Worm (Caenorhabditis elegans) whole organism, late embryonic: ENCODE data around the gene unc-79.

ENCODE experiments used
- C08G9.2 ChIP-seq: sonication (generic microtip); optimal IDR thresholded peaks from 2 replicates; lab custom pipeline; 2016; ENCODE audit warnings: mild to moderate bottlenecking, missing genetic modification characterization, moderate library complexity, missing compliant biosample characterization
- K02D7.2 ChIP-seq: sonication (generic microtip); optimal IDR thresholded peaks from 2 replicates; lab custom pipeline; 2017; ENCODE audit warnings: mild to moderate bottlenecking, missing genetic modification characterization, missing compliant biosample characterization
- T23F11.4 ChIP-seq: fragments of 200-800 bp; sonication (Bioruptor generic); optimal IDR thresholded peaks from 2 replicates; lab custom pipeline; 2018; ENCODE audit warnings: mild to moderate bottlenecking, missing genetic modification characterization, missing compliant biosample characterization
- ceh-18 ChIP-seq: sonication (generic microtip); optimal IDR thresholded peaks from 2 replicates; lab custom pipeline; 2016; ENCODE audit warnings: missing genetic modification characterization, missing compliant biosample characterization
- ceh-24 ChIP-seq: sonication (generic microtip); optimal IDR thresholded peaks from 2 replicates; lab custom pipeline; 2016; ENCODE audit warnings: mild to moderate bottlenecking, missing genetic modification characterization, missing compliant biosample characterization
- ceh-48 ChIP-seq: sonication (generic microtip); optimal IDR thresholded peaks from 2 replicates; lab custom pipeline; 2016; ENCODE audit warnings: missing genetic modification characterization, inconsistent platforms, missing compliant biosample characterization
- dve-1 ChIP-seq: sonication (generic microtip); optimal IDR thresholded peaks from 2 replicates; lab custom pipeline; 2017; ENCODE audit warnings: antibody characterized with exemption, mild to moderate bottlenecking, missing genetic modification characterization, missing compliant biosample characterization
- elt-4 ChIP-seq: sonication (generic microtip); optimal IDR thresholded peaks from 2 replicates; lab custom pipeline; 2016; ENCODE audit warnings: missing genetic modification characterization, missing compliant biosample characterization
- fkh-10 ChIP-seq: fragments of 150-350 bp; optimal IDR thresholded peaks from 2 replicates; lab custom pipeline; 2014; ENCODE audit warnings: missing biosample characterization, missing genetic modification reagents, missing genetic modification characterization
- fkh-6 ChIP-seq: sonication (generic microtip); optimal IDR thresholded peaks from 2 replicates; lab custom pipeline; 2016; ENCODE audit warnings: missing genetic modification characterization, missing compliant biosample characterization
- gmeb-2 ChIP-seq: sonication (generic microtip); optimal IDR thresholded peaks from 2 replicates; lab custom pipeline; 2016; ENCODE audit warnings: missing genetic modification characterization, inconsistent platforms, missing compliant biosample characterization
- hlh-15 ChIP-seq: sonication (generic microtip); optimal IDR thresholded peaks from 2 replicates; lab custom pipeline; 2016; ENCODE audit warnings: missing genetic modification characterization, missing compliant biosample characterization
- hlh-30 ChIP-seq: sonication (generic microtip); optimal IDR thresholded peaks from 2 replicates; lab custom pipeline; 2017; ENCODE audit warnings: antibody characterized with exemption, missing genetic modification characterization, missing compliant biosample characterization; ENCODE audit not compliant: insufficient read depth
- hlh-8 ChIP-seq: sonication (generic microtip); optimal IDR thresholded peaks from 2 replicates; lab custom pipeline; 2016; ENCODE audit warnings: missing genotype, missing genetic modification characterization, missing compliant biosample characterization
- lim-6 ChIP-seq: sonication (generic microtip); optimal IDR thresholded peaks from 2 replicates; lab custom pipeline; 2016; ENCODE audit warnings: missing genetic modification characterization, missing compliant biosample characterization
- nfya-1 ChIP-seq: sonication (generic microtip); optimal IDR thresholded peaks from 2 replicates; lab custom pipeline; 2017; ENCODE audit warnings: missing genetic modification characterization, mild to moderate bottlenecking, missing compliant biosample characterization, antibody characterized with exemption, moderate library complexity
- nhr-11 ChIP-seq: fragments of 150-350 bp; optimal IDR thresholded peaks from 2 replicates; lab custom pipeline; 2014; ENCODE audit warnings: missing biosample characterization, missing genetic modification characterization
- nhr-232 ChIP-seq: sonication (generic microtip); optimal IDR thresholded peaks from 2 replicates; lab custom pipeline; 2016; ENCODE audit warnings: missing genetic modification characterization, missing compliant biosample characterization
- pat-9 ChIP-seq: fragments of 200-800 bp; sonication (Bioruptor generic); optimal IDR thresholded peaks from 2 replicates; lab custom pipeline; 2018; ENCODE audit warnings: mild to moderate bottlenecking, missing genetic modification characterization, moderate library complexity, missing compliant biosample characterization
- pha-2 ChIP-seq: sonication (generic microtip); optimal IDR thresholded peaks from 2 replicates; lab custom pipeline; 2017; ENCODE audit warnings: mild to moderate bottlenecking, missing genetic modification characterization, missing compliant biosample characterization
- pqm-1 ChIP-seq: sonication (generic microtip); optimal IDR thresholded peaks from 2 replicates; lab custom pipeline; 2016; ENCODE audit warnings: missing genetic modification characterization, missing compliant biosample characterization
- pros-1 ChIP-seq: fragments of 150-350 bp; optimal IDR thresholded peaks from 2 replicates; lab custom pipeline; 2014; ENCODE audit warnings: missing biosample characterization, missing genetic modification reagents, missing genetic modification characterization
- rnt-1 ChIP-seq: sonication (generic microtip); optimal IDR thresholded peaks from 2 replicates; lab custom pipeline; 2016; ENCODE audit warnings: missing genetic modification characterization, missing compliant biosample characterization
- sdc-2 ChIP-seq: sonication (generic microtip); optimal IDR thresholded peaks from 2 replicates; lab custom pipeline; 2016; ENCODE audit warnings: missing genotype, missing genetic modification characterization, missing compliant biosample characterization
- syd-9 ChIP-seq: sonication (generic microtip); optimal IDR thresholded peaks from 2 replicates; lab custom pipeline; 2016; ENCODE audit warnings: mild to moderate bottlenecking, missing genetic modification characterization, moderate library complexity, missing compliant biosample characterization
- tbx-2 ChIP-seq: sonication (generic microtip); optimal IDR thresholded peaks from 2 replicates; lab custom pipeline; 2016; ENCODE audit warnings: missing genetic modification characterization, missing compliant biosample characterization
- ttx-3 ChIP-seq: sonication (generic microtip); optimal IDR thresholded peaks from 2 replicates; lab custom pipeline; 2016; ENCODE audit warnings: missing genetic modification reagents, missing genetic modification characterization, missing compliant biosample characterization
- unc-3 ChIP-seq, 2 experiments: fragments of 200-800 bp in 1 of 2; sonication (Bioruptor generic) in 1 of 2; sonication (generic microtip) in 1 of 2; conservative IDR thresholded peaks in 1 of 2; optimal IDR thresholded peaks in 1 of 2; 2 replicates each; pipeline versions ENCODE4 v1.3.6 to Lab custom; 2016 to 2022; ENCODE audit warnings: missing compliant biosample characterization in 2 of 2, missing genetic modification characterization in 2 of 2, missing genetic modification reagents in 1 of 2
- unc-42 ChIP-seq: sonication (generic microtip); optimal IDR thresholded peaks from 2 replicates; lab custom pipeline; 2016; ENCODE audit warnings: missing genotype, missing genetic modification characterization, missing compliant biosample characterization
- unc-55 ChIP-seq: sonication (generic microtip); optimal IDR thresholded peaks from 2 replicates; lab custom pipeline; 2017; ENCODE audit warnings: missing biosample characterization, missing genetic modification reagents, missing genetic modification characterization
- unc-86 ChIP-seq: sonication (generic microtip); optimal IDR thresholded peaks from 2 replicates; lab custom pipeline; 2016; ENCODE audit warnings: missing genetic modification characterization, missing compliant biosample characterization
- zip-5 ChIP-seq: sonication (generic microtip); optimal IDR thresholded peaks from 2 replicates; lab custom pipeline; 2016; ENCODE audit warnings: missing genetic modification characterization, missing compliant biosample characterization

unc-79 gene

ce11 chrIII:4102039-4102438 lies 35.6 kb downstream of the unc-79 start:
- no peak for TF ChIP-seq dve-1
- TF ChIP-seq T23F11.4 (GFP tag; lab: Kevin White, UChicago) = no peak
- no peak for TF ChIP-seq rnt-1
- TF ChIP-seq unc-3 (GFP tag; conservative IDR thresholded peaks at IDR 0.05; lab: Robert Waterston, UW) = no peak
- TF ChIP-seq unc-3 (tag; optimal IDR thresholded peaks at IDR 0.05; lab: Kevin White, UChicago) = no peak
- TF ChIP-seq nhr-11 (tag; lab: Kevin White, UChicago) = no peak

- TF ChIP-seq unc-42 (tag; lab: Kevin White, UChicago) = peak; percentile 77
- TF ChIP-seq ceh-24 (tag; lab: Kevin White, UChicago) = no peak
- TF ChIP-seq nfya-1 (tag; lab: Kevin White, UChicago) = no peak
- TF ChIP-seq gmeb-2 (tag; lab: Kevin White, UChicago) = no peak
- TF ChIP-seq elt-4 (tag; lab: Kevin White, UChicago) = no peak
Observed at ce11 chrIII:4103171-4103570, 36.7 kb downstream of the unc-79 start.

ce11 chrIII:4106611-4107010 lies 40.2 kb downstream of the unc-79 start:
- no peak for TF ChIP-seq gmeb-2 (tag; lab: Kevin White, UChicago)
- TF ChIP-seq ceh-48 (tag; lab: Kevin White, UChicago) = no peak
- TF ChIP-seq pros-1 = no peak
- TF ChIP-seq hlh-8 (tag; lab: Kevin White, UChicago) = no peak
- TF ChIP-seq hlh-15 (tag; lab: Kevin White, UChicago) = no peak
- no peak for TF ChIP-seq nhr-232 (tag; lab: Kevin White, UChicago)
- TF ChIP-seq sdc-2 = no peak
- TF ChIP-seq unc-86 (tag; lab: Kevin White, UChicago) = no peak
- TF ChIP-seq unc-42 (tag; lab: Kevin White, UChicago) = no peak
- TF ChIP-seq unc-3 (GFP tag; conservative IDR thresholded peaks at IDR 0.05; lab: Robert Waterston, UW) = no peak
- TF ChIP-seq unc-3 (tag; optimal IDR thresholded peaks at IDR 0.05; lab: Kevin White, UChicago) = no peak
- no peak for TF ChIP-seq C08G9.2 (tag; lab: Kevin White, UChicago)
- TF ChIP-seq ttx-3 (tag; lab: Kevin White, UChicago) = no peak
- no peak for TF ChIP-seq ceh-18
- TF ChIP-seq pat-9 (tag; lab: Kevin White, UChicago) = no peak
- no peak for TF ChIP-seq fkh-10 (GFP tag; lab: Kevin White, UChicago)
- no peak for TF ChIP-seq dve-1
- TF ChIP-seq hlh-30 = no peak
- no peak for TF ChIP-seq pha-2
- TF ChIP-seq T23F11.4 (GFP tag; lab: Kevin White, UChicago) = no peak
- no peak for TF ChIP-seq K02D7.2 (tag; lab: Kevin White, UChicago)

ce11 chrIII:4107227-4107626 lies 40.8 kb downstream of the unc-79 start:
- TF ChIP-seq dve-1 (no peak), unc-42 (tag; lab: Kevin White, UChicago) (peak; percentile 27)

ce11 chrIII:4107929-4108520 lies 41.6 kb downstream of the unc-79 start:
- no peak for TF ChIP-seq ttx-3 (tag; lab: Kevin White, UChicago)
- peak; percentile 57 for TF ChIP-seq nfya-1 (tag; lab: Kevin White, UChicago)
- TF ChIP-seq fkh-6 (tag; lab: Kevin White, UChicago) = no peak
- no peak for TF ChIP-seq lim-6 (tag; lab: Kevin White, UChicago)
- TF ChIP-seq tbx-2 (tag; lab: Kevin White, UChicago) = no peak
- no peak for TF ChIP-seq unc-3 (GFP tag; conservative IDR thresholded peaks at IDR 0.05; lab: Robert Waterston, UW)
- no peak for TF ChIP-seq unc-3 (tag; optimal IDR thresholded peaks at IDR 0.05; lab: Kevin White, UChicago)
- TF ChIP-seq dve-1 = no peak
- no peak for TF ChIP-seq syd-9 (tag; lab: Kevin White, UChicago)

- TF ChIP-seq ttx-3 (tag; lab: Kevin White, UChicago) (no peak), unc-55 (peak; percentile 86), ceh-18 (peak; percentile 67), pqm-1 (tag; lab: Kevin White, UChicago) (no peak), zip-5 (no peak), hlh-8 (tag; lab: Kevin White, UChicago) (no peak)
Observed at ce11 chrIII:4113594-4113993, 47.2 kb downstream of the unc-79 start.
